Worm (Caenorhabditis elegans): ENCODE measurements around the gene irg-3.

DNA sequence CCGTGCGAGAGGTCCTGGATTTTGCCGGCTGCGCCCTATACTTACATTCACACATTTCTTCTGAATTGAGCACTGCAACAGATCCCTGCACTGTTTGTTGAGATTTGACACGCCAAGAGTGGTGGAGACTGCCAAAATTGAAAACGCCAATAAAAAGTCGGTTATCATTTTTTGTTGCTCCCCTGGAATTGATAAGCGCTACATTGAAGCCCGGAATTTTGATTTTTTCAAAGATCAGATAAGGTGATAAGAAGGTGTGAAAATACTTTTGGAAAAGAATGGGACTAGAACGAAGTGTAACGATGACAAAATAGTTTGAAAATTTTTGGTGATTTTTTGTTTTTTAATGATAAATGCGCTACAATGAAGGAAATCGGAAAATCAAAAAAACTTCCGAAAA lies 6.7 kb upstream of the irg-3 start, which contains the start of gene C29G2.6:
- TF ChIP-seq F16B12.6 (tag; optimal IDR thresholded peaks at IDR 0.05) (no peak), rnt-1 (tag; optimal IDR thresholded peaks at IDR 0.05) (no peak), tbx-2 (tag; optimal IDR thresholded peaks at IDR 0.05) (no peak), lin-14 (GFP tag; optimal IDR thresholded peaks at IDR 0.05) (no peak), ama-1 (optimal IDR thresholded peaks at IDR 0.05) (no peak), fos-1 (tag; optimal IDR thresholded peaks at IDR 0.05) (no peak), nhr-11 (tag; optimal IDR thresholded peaks at IDR 0.05) (no peak), unc-62 (GFP tag; optimal IDR thresholded peaks at IDR 0.05) (no peak), sptf-1 (tag; optimal IDR thresholded peaks at IDR 0.05) (no peak), nhr-85 (tag) (no peak), lin-35 (GFP tag; optimal IDR thresholded peaks at IDR 0.05) (no peak), nhr-76 (tag; optimal IDR thresholded peaks at IDR 0.05) (no peak)

All from whole organism, L1 larva.